Fruit fly (Drosophila melanogaster): ENCODE measurements around the gene CG2983.

CG2983 gene

DNA sequence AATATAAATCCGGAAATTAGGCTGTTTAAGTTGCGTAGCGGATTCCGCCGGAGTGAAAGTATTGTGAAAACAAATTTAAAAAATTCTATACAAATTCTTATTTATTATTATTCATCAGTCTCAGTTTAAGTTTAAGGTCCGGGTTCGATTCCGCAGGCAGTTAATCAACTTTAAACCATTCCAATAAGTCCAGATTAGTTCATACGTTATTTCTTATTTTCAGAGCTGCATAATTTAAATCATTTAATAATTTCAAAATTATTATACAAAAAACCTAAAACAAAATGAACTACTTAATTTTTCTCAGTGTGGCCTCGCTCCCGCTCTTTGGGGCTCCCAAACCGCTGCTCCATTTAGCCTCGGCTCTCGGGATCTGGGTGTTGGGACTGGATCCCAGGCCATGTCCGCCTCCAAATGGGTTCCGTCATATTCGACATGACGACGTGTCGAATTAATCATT lies 17.1 kb upstream of the CG2983 start (continued):
- TF ChIP-seq CG14014 (GFP tag; IDR thresholded peaks at IDR 0.05) (peak; percentile 61), fu2 (GFP tag; optimal IDR thresholded peaks at IDR 0.05) (peak; percentile 25), Meics (GFP tag; optimal IDR thresholded peaks at IDR 0.05) (peak; percentile 92), sens (GFP tag) (peak; percentile 96), CG10147 (GFP tag; optimal IDR thresholded peaks at IDR 0.05) (peak; percentile 93), HHEX (GFP tag; optimal IDR thresholded peaks at IDR 0.05) (peak; percentile 85), pfk (GFP tag; optimal IDR thresholded peaks at IDR 0.05) (no peak), hth (optimal IDR thresholded peaks at IDR 0.05) (no peak), odd (GFP tag; optimal IDR thresholded peaks at IDR 0.05) (peak; percentile 93), slp2 (GFP tag; optimal IDR thresholded peaks at IDR 0.05) (peak; percentile 29), CG17359 (tag; optimal IDR thresholded peaks at IDR 0.05) (peak; percentile 80), CG13296 (GFP tag; optimal IDR thresholded peaks at IDR 0.05) (peak; percentile 88), CG6765 (GFP tag; optimal IDR thresholded peaks at IDR 0.05) (peak; percentile 87), wdn (GFP tag; IDR thresholded peaks at IDR 0.05) (no peak), dpn (GFP tag; optimal IDR thresholded peaks at IDR 0.05) (peak; percentile 70 to 79), CG8478 (optimal IDR thresholded peaks at IDR 0.05) (no peak), Bdp1 (GFP tag; optimal IDR thresholded peaks at IDR 0.05) (peak; percentile 38), ind (GFP tag; optimal IDR thresholded peaks at IDR 0.05) (peak; percentile 79), en (GFP tag; optimal IDR thresholded peaks at IDR 0.05) (peak; percentile 31), unc-4 (GFP tag; IDR thresholded peaks at IDR 0.05; ENCODE audit: partially characterized antibody) (no peak), CG33213 (GFP tag; optimal IDR thresholded peaks at IDR 0.05) (peak; percentile 47), CG2889 (GFP tag; IDR thresholded peaks at IDR 0.05) (no peak), Abd-B (GFP tag; optimal IDR thresholded peaks at IDR 0.05) (peak; percentile 83), CG3065 (GFP tag; optimal IDR thresholded peaks at IDR 0.05) (peak; percentile 17), Usf (GFP tag; optimal IDR thresholded peaks at IDR 0.05) (peak; percentile 86), ham (GFP tag; IDR thresholded peaks at IDR 0.05) (no peak), vnd (GFP tag; IDR thresholded peaks at IDR 0.05; ENCODE audit: partially characterized antibody) (no peak), hb (GFP tag; IDR thresholded peaks at IDR 0.05; ENCODE audit: partially characterized antibody) (no peak), CG18599 (GFP tag; optimal IDR thresholded peaks at IDR 0.05) (peak; percentile 89), ab (GFP tag; optimal IDR thresholded peaks at IDR 0.05) (peak; percentile 36), Ssrp (tag; optimal IDR thresholded peaks at IDR 0.05) (peak; percentile 92), pzg (GFP tag; optimal IDR thresholded peaks at IDR 0.05) (no peak), eyg (GFP tag; optimal IDR thresholded peaks at IDR 0.05) (no peak), CG7839 (tag; optimal IDR thresholded peaks at IDR 0.05) (peak; percentile 94), Sox100B (GFP tag; optimal IDR thresholded peaks at IDR 0.05) (peak; percentile 97), lola (GFP tag; optimal IDR thresholded peaks at IDR 0.05) (peak in 1 of 3 experiments; percentile 97), p53 (GFP tag; optimal IDR thresholded peaks at IDR 0.05) (no peak), her (GFP tag; optimal IDR thresholded peaks at IDR 0.05) (no peak), CG15514 (GFP tag; optimal IDR thresholded peaks at IDR 0.05) (peak; percentile 47), Hr78 (GFP tag; optimal IDR thresholded peaks at IDR 0.05) (peak in 1 of 2 experiments; percentile 80), CG12236 (GFP tag; optimal IDR thresholded peaks at IDR 0.05) (peak; percentile 20), CG12942 (GFP tag; optimal IDR thresholded peaks at IDR 0.05) (peak; percentile 61), mirr (GFP tag; optimal IDR thresholded peaks at IDR 0.05) (no peak), croc (GFP tag; conservative IDR thresholded peaks at IDR 0.05) (peak; percentile 86), CG1233 (GFP tag; optimal IDR thresholded peaks at IDR 0.05) (peak; percentile 88), CG9797 (GFP tag; optimal IDR thresholded peaks at IDR 0.05) (peak; percentile 32), CG17361 (GFP tag; IDR thresholded peaks at IDR 0.05) (peak; percentile 98), CG12391 (tag; optimal IDR thresholded peaks at IDR 0.05) (peak; percentile 92), CG17912 (GFP tag; optimal IDR thresholded peaks at IDR 0.05) (no peak), disco-r (GFP tag; optimal IDR thresholded peaks at IDR 0.05) (peak; percentile 40)

All from whole organism, embryonic.